Worm (Caenorhabditis elegans) whole organism, early embryonic: ENCODE measurements around the gene Y56A3A.28.

Source experiments
- ama-1 ChIP-seq: fragments of 150-350 bp; optimal IDR thresholded peaks from 2 replicates; lab custom pipeline; 2014
- ceh-36 ChIP-seq: sonication (generic microtip); optimal IDR thresholded peaks from 2 replicates; lab custom pipeline; 2016; ENCODE audit warnings: missing genetic modification characterization, inconsistent platforms, missing compliant biosample characterization
- tbx-11 ChIP-seq: fragments of 200-800 bp; sonication (Bioruptor generic); IDR thresholded peaks from 2 replicates; pipeline ENCODE4 v1.3.6; 2022; ENCODE audit warnings: missing genetic modification characterization, missing compliant biosample characterization

ce11 chrIII:11914220-11914619 lies 57.0 kb downstream of the Y56A3A.28 start, which contains the start of gene Y56A3A.16:
- TF ChIP-seq ama-1 (lab: Kevin White, UChicago): no peak
- TF ChIP-seq ceh-36: no peak
- TF ChIP-seq tbx-11 (GFP tag; lab: Robert Waterston, UW): no peak
